Worm (Caenorhabditis elegans) whole organism, mixed stage, embryonic: ENCODE measurements around the gene C05G5.2.

Source experiments
- mab-5 ChIP-seq: fragments of 150-350 bp; optimal IDR thresholded peaks from 2 replicates; lab custom pipeline; 2014; ENCODE audit warnings: missing biosample characterization, missing genetic modification characterization
- tbx-8 ChIP-seq: fragments of 200-800 bp; sonication (Bioruptor generic); optimal IDR thresholded peaks from 2 replicates; lab custom pipeline; 2018; ENCODE audit warnings: mild to moderate bottlenecking, missing genetic modification characterization, moderate library complexity, missing compliant biosample characterization
- unc-39 ChIP-seq: fragments of 150-350 bp; optimal IDR thresholded peaks from 2 replicates; lab custom pipeline; 2014; ENCODE audit warnings: missing biosample characterization, missing genetic modification characterization

ce11 chrX:14759549-14759948, 12.4 kb downstream of the C05G5.2 start:
- TF ChIP-seq tbx-8 (GFP tag; lab: Kevin White, UChicago) (no peak), mab-5 (tag; lab: Kevin White, UChicago) (no peak), unc-39 (tag; lab: Kevin White, UChicago) (no peak)
